Fruit fly (Drosophila melanogaster): Measurements from ENCODE around the gene Tollo.

dm6 chr3L:15188735-15189134, 46.7 kb upstream of the Tollo start:
- TF ChIP-seq CG8478 (optimal IDR thresholded peaks at IDR 0.05), result no peak
- TF ChIP-seq CTCF (optimal IDR thresholded peaks at IDR 0.05), result no peak
